Worm (Caenorhabditis elegans) whole organism, young adult: ENCODE data around the gene K06G5.1.

Experiments
- F39B2.1 ChIP-seq: fragments of 200-800 bp; sonication (Bioruptor generic); IDR thresholded peaks from 2 replicates; pipeline ENCODE4 v1.3.6; 2022; ENCODE audit warnings: missing genetic modification reagents, missing genetic modification characterization, missing compliant biosample characterization
- aptf-3 ChIP-seq: fragments of 200-800 bp; sonication (Bioruptor generic); IDR thresholded peaks from 2 replicates; pipeline ENCODE4 v1.3.6; 2022; ENCODE audit warnings: missing genetic modification characterization, missing compliant biosample characterization
- dox-1 ChIP-seq: fragments of 200-800 bp; sonication (Bioruptor generic); IDR thresholded peaks from 2 replicates; pipeline ENCODE4 v1.3.6; 2022; ENCODE audit warnings: missing genetic modification reagents, missing genetic modification characterization, missing compliant biosample characterization
- ekl-4 ChIP-seq: fragments of 200-800 bp; sonication (Bioruptor generic); IDR thresholded peaks from 2 replicates; pipeline ENCODE4 v1.3.6; 2022; ENCODE audit warnings: missing genetic modification reagents, missing genetic modification characterization, missing compliant biosample characterization
- snpc-4 ChIP-seq, 5 experiments: fragments of 150-350 bp in 1 of 5; sonication (generic microtip) in 4 of 5; optimal IDR thresholded peaks; 2 replicates each; lab custom pipeline; 2014 to 2018; ENCODE audit warnings: missing genetic modification characterization in 5 of 5, missing biosample characterization in 3 of 5, antibody characterized with exemption in 2 of 5, mild to moderate bottlenecking in 2 of 5, missing compliant biosample characterization in 2 of 5, missing genotype in 2 of 5, moderate library complexity in 2 of 5, missing genetic modification reagents in 1 of 5
- unc-62 ChIP-seq: fragments of 150-350 bp; optimal IDR thresholded peaks from 2 replicates; lab custom pipeline; 2014; ENCODE audit warnings: missing biosample characterization, missing genetic modification reagents, missing genetic modification characterization
- ztf-22 ChIP-seq: fragments of 200-800 bp; sonication (Bioruptor generic); optimal IDR thresholded peaks from 2 replicates; lab custom pipeline; 2018; ENCODE audit warnings: mild to moderate bottlenecking, missing genetic modification characterization, moderate library complexity, missing compliant biosample characterization

ce11 chrX:14180151-14180550 is 34.6 kb upstream of the K06G5.1 start, which contains the start of gene C37E2.3:
- TF ChIP-seq unc-62 (no peak), F39B2.1 (GFP tag; lab: Robert Waterston, UW) (no peak), ztf-22 (GFP tag; lab: Kevin White, UChicago) (no peak), dox-1 (GFP tag; lab: Robert Waterston, UW) (no peak), aptf-3 (GFP tag; lab: Robert Waterston, UW) (no peak), snpc-4 (GFP tag; optimal IDR thresholded peaks at IDR 0.05; lab: Kevin White, UChicago) (no peak), snpc-4 (tag; optimal IDR thresholded peaks at IDR 0.05; lab: Kevin White, UChicago) (no peak), ekl-4 (GFP tag; lab: Robert Waterston, UW) (no peak)
